Worm (Caenorhabditis elegans) whole organism, early embryonic: ENCODE results near the gene R11E3.2.

Source experiments
- B0310.2 ChIP-seq: sonication (generic microtip); optimal IDR thresholded peaks from 2 replicates; lab custom pipeline; 2016; ENCODE audit warnings: mild to moderate bottlenecking, missing genetic modification characterization, missing compliant biosample characterization
- F13C5.2 ChIP-seq: sonication (generic microtip); optimal IDR thresholded peaks from 2 replicates; lab custom pipeline; 2017; ENCODE audit warnings: mild to moderate bottlenecking, missing genetic modification characterization, inconsistent platforms, missing compliant biosample characterization
- aly-1 ChIP-seq: sonication (generic microtip); optimal IDR thresholded peaks from 2 replicates; lab custom pipeline; 2016; ENCODE audit warnings: missing genetic modification characterization, missing compliant biosample characterization
- ama-1 ChIP-seq: fragments of 150-350 bp; optimal IDR thresholded peaks from 2 replicates; lab custom pipeline; 2014
- ceh-13 ChIP-seq: fragments of 200-800 bp; sonication (Bioruptor generic); optimal IDR thresholded peaks from 2 replicates; lab custom pipeline; 2018; ENCODE audit warnings: mild to moderate bottlenecking, missing genetic modification characterization, missing compliant biosample characterization
- ceh-36 ChIP-seq: sonication (generic microtip); optimal IDR thresholded peaks from 2 replicates; lab custom pipeline; 2016; ENCODE audit warnings: missing genetic modification characterization, inconsistent platforms, missing compliant biosample characterization
- ets-7 ChIP-seq: sonication (generic microtip); optimal IDR thresholded peaks from 2 replicates; lab custom pipeline; 2016; ENCODE audit warnings: missing genotype, missing genetic modification characterization, missing compliant biosample characterization
- flt-1 ChIP-seq: fragments of 200-800 bp; sonication (Bioruptor generic); IDR thresholded peaks from 2 replicates; pipeline ENCODE4 v1.3.6; 2022; ENCODE audit warnings: missing genetic modification characterization, missing compliant biosample characterization
- hmbx-1 ChIP-seq: sonication (generic microtip); optimal IDR thresholded peaks from 2 replicates; lab custom pipeline; 2016; ENCODE audit warnings: mild to moderate bottlenecking, missing genetic modification characterization, missing compliant biosample characterization
- hmg-4 ChIP-seq: fragments of 200-800 bp; sonication (Bioruptor generic); optimal IDR thresholded peaks from 2 replicates; lab custom pipeline; 2018; ENCODE audit warnings: mild to moderate bottlenecking, missing genetic modification characterization, missing compliant biosample characterization
- hnd-1 ChIP-seq: sonication (generic microtip); optimal IDR thresholded peaks from 2 replicates; lab custom pipeline; 2016; ENCODE audit warnings: missing genetic modification characterization, missing compliant biosample characterization
- pes-1 ChIP-seq: fragments of 200-800 bp; sonication (Bioruptor generic); IDR thresholded peaks from 2 replicates; pipeline ENCODE4 v1.3.6; 2022; ENCODE audit warnings: missing genetic modification reagents, missing genetic modification characterization, missing compliant biosample characterization
- scrt-1 ChIP-seq: fragments of 200-800 bp; sonication (Bioruptor generic); IDR thresholded peaks from 2 replicates; pipeline ENCODE4 v1.3.6; 2022; ENCODE audit warnings: missing genetic modification characterization, missing compliant biosample characterization
- sea-1 ChIP-seq: fragments of 200-800 bp; sonication (Bioruptor generic); conservative IDR thresholded peaks from 2 replicates; pipeline ENCODE4 v1.3.6; 2022; ENCODE audit warnings: missing genetic modification characterization, missing compliant biosample characterization
- tbx-11 ChIP-seq: fragments of 200-800 bp; sonication (Bioruptor generic); IDR thresholded peaks from 2 replicates; pipeline ENCODE4 v1.3.6; 2022; ENCODE audit warnings: missing genetic modification characterization, missing compliant biosample characterization
- tbx-37 ChIP-seq: fragments of 200-800 bp; sonication (Bioruptor generic); conservative IDR thresholded peaks from 2 replicates; pipeline ENCODE4 v1.3.6; 2022; ENCODE audit warnings: missing genetic modification reagents, missing genetic modification characterization, missing compliant biosample characterization
- tra-4 ChIP-seq: sonication (generic microtip); optimal IDR thresholded peaks from 2 replicates; lab custom pipeline; 2017; ENCODE audit warnings: missing genetic modification characterization, missing compliant biosample characterization

The R11E3.2 gene

ce11 chrIV:4771792-4772191, at the start of gene R11E3.2:
TSS of gene R11E3.2 (plus strand) at chrIV:4772092.
- no peak for TF ChIP-seq tra-4
- no peak for TF ChIP-seq scrt-1 (GFP tag; lab: Robert Waterston, UW)
- TF ChIP-seq B0310.2 (tag; lab: Kevin White, UChicago) = no peak
- TF ChIP-seq F13C5.2 (tag; lab: Kevin White, UChicago) = no peak
- TF ChIP-seq ama-1 = no peak
- no peak for TF ChIP-seq ceh-13
- no peak for TF ChIP-seq hnd-1 (tag; lab: Kevin White, UChicago)
- TF ChIP-seq pes-1 (GFP tag; lab: Robert Waterston, UW) = no peak
- no peak for TF ChIP-seq tbx-37
- no peak for TF ChIP-seq ceh-36 (tag; lab: Kevin White, UChicago)
- TF ChIP-seq tbx-11 = no peak
- no peak for TF ChIP-seq ets-7 (tag; lab: Kevin White, UChicago)
- no peak for TF ChIP-seq sea-1
- no peak for TF ChIP-seq hmg-4
- TF ChIP-seq aly-1 = no peak
- no peak for TF ChIP-seq flt-1 (GFP tag; lab: Robert Waterston, UW)

- TF ChIP-seq hnd-1 (tag; lab: Kevin White, UChicago) (no peak), hmbx-1 (no peak), pes-1 (GFP tag; lab: Robert Waterston, UW) (no peak), hmg-4 (no peak), tbx-37 (no peak), sea-1 (no peak), flt-1 (GFP tag; lab: Robert Waterston, UW) (no peak), ama-1 (no peak)
Measured at ce11 chrIV:4723687-4724086, 48.2 kb upstream of the R11E3.2 start.

DNA sequence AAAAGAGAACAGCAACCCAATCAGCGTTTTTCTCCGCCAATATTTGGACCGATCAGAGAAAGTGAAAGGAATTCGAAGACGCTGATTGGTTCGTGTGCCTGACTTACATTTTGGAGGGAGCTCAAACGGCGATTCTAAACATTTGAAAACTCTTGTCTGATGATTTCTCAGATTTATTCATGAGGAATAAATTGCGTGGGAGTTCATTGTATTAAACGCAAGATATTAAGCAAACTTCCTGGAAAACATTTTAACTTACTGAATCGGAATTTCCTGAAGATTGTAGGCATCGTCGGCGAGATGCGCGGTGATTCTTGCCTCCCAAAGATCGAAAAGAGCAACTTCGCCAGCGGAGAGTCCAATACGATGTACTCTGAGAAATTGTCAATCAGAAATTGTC, 47.3 kb upstream of the R11E3.2 start, which contains the start of gene K08F11.1:
K08F11.1 (plus strand) TSS at position 301 of the 400 bp plus-strand sequence.
- TF ChIP-seq tbx-11 (no peak), hmbx-1 (no peak), tbx-37 (no peak), ceh-36 (tag; lab: Kevin White, UChicago) (no peak), flt-1 (GFP tag; lab: Robert Waterston, UW) (no peak), scrt-1 (GFP tag; lab: Robert Waterston, UW) (no peak), hnd-1 (tag; lab: Kevin White, UChicago) (no peak), sea-1 (no peak), B0310.2 (tag; lab: Kevin White, UChicago) (no peak), tra-4 (no peak), ama-1 (no peak), F13C5.2 (tag; lab: Kevin White, UChicago) (no peak), aly-1 (no peak), ets-7 (tag; lab: Kevin White, UChicago) (no peak), pes-1 (GFP tag; lab: Robert Waterston, UW) (no peak), hmg-4 (no peak)

- peak; percentile 74 for TF ChIP-seq scrt-1 (GFP tag; lab: Robert Waterston, UW)
- TF ChIP-seq sea-1 = 0 out of 2 replicates have a peak, but pooled peaks have one; percentile 50
- peak; percentile 67; the same call in 1 of the 2 replicates for TF ChIP-seq tbx-37
- TF ChIP-seq flt-1 (GFP tag; lab: Robert Waterston, UW) = 0 out of 2 replicates have a peak, but pooled peaks have one; percentile 38
- peak; percentile 72 for TF ChIP-seq pes-1 (GFP tag; lab: Robert Waterston, UW)
Measured at ce11 chrIV:4725478-4725920, 46.4 kb upstream of the R11E3.2 start.

- TF ChIP-seq F13C5.2 (tag; lab: Kevin White, UChicago) (peak; percentile 3), sea-1 (peak; percentile 67; the same call in 1 of the 2 replicates), scrt-1 (GFP tag; lab: Robert Waterston, UW) (peak; percentile 51; the same call in 1 of the 2 replicates), tbx-37 (peak; percentile 56; the same call in 1 of the 2 replicates), tbx-11 (0 out of 2 replicates have a peak, but pooled peaks have one; percentile 50), pes-1 (GFP tag; lab: Robert Waterston, UW) (peak; percentile 73)
Measured at ce11 chrIV:4727935-4728334, 44.0 kb upstream of the R11E3.2 start.

DNA sequence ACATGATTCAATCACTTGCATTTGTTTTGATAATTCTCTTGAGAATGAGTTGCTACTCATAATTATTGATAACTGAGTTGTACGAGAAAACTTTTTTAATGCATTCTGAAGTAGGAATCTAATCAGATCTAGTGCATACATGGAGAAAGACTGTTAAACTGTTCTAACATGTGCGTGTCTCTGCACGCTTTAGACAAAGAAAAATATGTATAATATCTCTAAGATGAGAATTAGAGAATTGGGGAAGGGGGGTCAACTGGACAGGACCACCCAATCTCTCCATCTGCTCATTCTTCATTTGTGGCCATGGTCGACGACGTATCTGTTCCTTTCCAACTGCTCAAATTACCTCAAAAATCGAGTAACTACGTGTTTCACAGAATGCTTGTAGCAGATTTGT, 34.6 kb upstream of the R11E3.2 start, which contains the start of gene fbxb-78:
fbxb-78 (plus strand) TSS at position 301 of the 400 bp plus-strand sequence.
- TF ChIP-seq hmbx-1 (no peak), tra-4 (no peak), pes-1 (GFP tag; lab: Robert Waterston, UW) (no peak), F13C5.2 (tag; lab: Kevin White, UChicago) (no peak)

ce11 chrIV:4742480-4742879, 29.4 kb upstream of the R11E3.2 start:
- TF ChIP-seq ceh-13 (no peak), tra-4 (no peak), hnd-1 (tag; lab: Kevin White, UChicago) (no peak), pes-1 (GFP tag; lab: Robert Waterston, UW) (no peak), flt-1 (GFP tag; lab: Robert Waterston, UW) (no peak), tbx-37 (no peak)

ce11 chrIV:4744167-4744566, 27.7 kb upstream of the R11E3.2 start, which contains the start of gene hoe-1:
TSS of gene hoe-1 (minus strand) at chrIV:4744267.
- TF ChIP-seq B0310.2 (tag; lab: Kevin White, UChicago) = no peak
- TF ChIP-seq flt-1 (GFP tag; lab: Robert Waterston, UW) = no peak
- TF ChIP-seq pes-1 (GFP tag; lab: Robert Waterston, UW) = no peak
- TF ChIP-seq tra-4 = no peak

DNA sequence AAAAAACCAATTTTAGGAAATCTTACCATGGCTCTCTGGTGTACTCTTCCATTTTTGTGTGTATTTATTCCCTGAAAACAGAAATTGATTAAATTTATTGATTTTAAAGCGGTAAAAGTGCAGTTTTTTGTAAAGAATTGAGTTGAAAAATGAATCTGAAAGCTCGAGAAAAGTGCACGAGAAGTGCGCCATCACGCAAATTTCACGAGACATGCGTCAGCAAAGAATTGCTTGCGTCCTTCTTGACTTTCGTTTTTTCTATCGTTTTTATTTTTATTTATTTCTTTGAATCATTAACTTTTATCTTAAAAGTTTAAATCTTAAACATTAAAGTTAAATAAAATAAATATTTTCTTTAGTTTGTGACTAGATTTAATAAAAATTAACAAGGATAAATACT, 26.5 kb upstream of the R11E3.2 start, which contains the start of gene timm-17B.1:
timm-17B.1 (minus strand) TSS at position 71 of the 400 bp plus-strand sequence.
- no peak for TF ChIP-seq aly-1
- peak; percentile 34 for TF ChIP-seq F13C5.2 (tag; lab: Kevin White, UChicago)
- no peak for TF ChIP-seq tbx-11
- 0 out of 2 replicates have a peak, but pooled peaks have one; percentile 34 for TF ChIP-seq pes-1 (GFP tag; lab: Robert Waterston, UW)
- TF ChIP-seq hnd-1 (tag; lab: Kevin White, UChicago) = no peak
